Worm (Caenorhabditis elegans): ENCODE measurements around the gene C28H8.3.

DNA sequence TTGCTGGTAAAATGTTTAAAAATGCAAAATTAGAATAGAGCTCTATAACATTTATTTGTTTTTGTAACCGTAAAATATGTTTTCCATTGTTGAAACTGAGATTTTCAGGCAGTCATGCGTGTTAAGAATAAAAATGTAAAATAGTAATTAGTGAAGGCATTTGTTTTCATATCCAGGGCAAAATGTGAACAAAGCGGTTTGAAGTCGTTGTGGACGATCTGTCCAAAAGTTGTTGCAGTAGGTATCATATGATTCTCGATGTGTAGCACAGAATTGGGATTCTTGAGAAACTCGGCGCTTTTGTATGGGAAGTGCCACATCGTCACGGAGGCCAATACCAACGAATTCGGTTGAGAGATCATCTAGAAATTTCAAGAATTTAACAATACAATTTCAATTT, 26.2 kb upstream of the C28H8.3 start:
- TF ChIP-seq dao-5 (tag; optimal IDR thresholded peaks at IDR 0.05) (no peak), him-1 (tag; optimal IDR thresholded peaks at IDR 0.05) (no peak), W03F9.2 (tag; optimal IDR thresholded peaks at IDR 0.05) (no peak)
